Fruit fly (Drosophila melanogaster): Measurements from ENCODE around the gene CG32795.

CG32795 gene

dm6 chrX:2786553-2787118, 3.7 kb downstream of the CG32795 start (continued):
- TF ChIP-seq CG2199 (GFP tag; IDR thresholded peaks at IDR 0.05) = peak; percentile 76; the same call in 2 of the 3 replicates
- TF ChIP-seq B-H1 (GFP tag; IDR thresholded peaks at IDR 0.05) = peak; percentile 90
- peak; percentile 79 for TF ChIP-seq Mes4 (GFP tag; optimal IDR thresholded peaks at IDR 0.05)
- peak; percentile 97 for TF ChIP-seq Rfx (GFP tag; IDR thresholded peaks at IDR 0.05)
- peak; percentile 87 for TF ChIP-seq CG10209 (GFP tag; optimal IDR thresholded peaks at IDR 0.05)
- TF ChIP-seq fd3F (GFP tag; optimal IDR thresholded peaks at IDR 0.05) = peak; percentile 91
- TF ChIP-seq Gsc (GFP tag; IDR thresholded peaks at IDR 0.05) = peak; percentile 74
- peak; percentile 88 for TF ChIP-seq zfh2 (GFP tag; optimal IDR thresholded peaks at IDR 0.05)
- no peak for TF ChIP-seq HLHmδ (GFP tag; optimal IDR thresholded peaks at IDR 0.05)
- peak; percentile 81 for TF ChIP-seq vfl (GFP tag; optimal IDR thresholded peaks at IDR 0.05)
- peak; percentile 92 for TF ChIP-seq gem (tag; optimal IDR thresholded peaks at IDR 0.05)
- TF ChIP-seq cwo (GFP tag; optimal IDR thresholded peaks at IDR 0.05) = peak; percentile 84
- TF ChIP-seq rib (GFP tag; IDR thresholded peaks at IDR 0.05) = peak; percentile 88
- peak; percentile 79 for TF ChIP-seq Ssrp (tag; optimal IDR thresholded peaks at IDR 0.05)
- no peak for TF ChIP-seq pan (optimal IDR thresholded peaks at IDR 0.05)
- TF ChIP-seq pan (GFP tag; optimal IDR thresholded peaks at IDR 0.05 in 1 of 2, IDR thresholded peaks at IDR 0.05 in 1 of 2) = peak in 1 of 2 experiments; percentile 95
- TF ChIP-seq CG17612 (GFP tag; IDR thresholded peaks at IDR 0.05) = peak; percentile 86
- no peak for TF ChIP-seq vnd (GFP tag; IDR thresholded peaks at IDR 0.05; ENCODE audit: partially characterized antibody)
- peak; percentile 25 for TF ChIP-seq TFAM (GFP tag; optimal IDR thresholded peaks at IDR 0.05)
- no peak for TF ChIP-seq Stat92E (GFP tag; optimal IDR thresholded peaks at IDR 0.05)
- peak; percentile 58 for TF ChIP-seq wek (GFP tag; optimal IDR thresholded peaks at IDR 0.05)
- TF ChIP-seq CG14667 (GFP tag; IDR thresholded peaks at IDR 0.05) = peak; percentile 84
- peak; percentile 92 for TF ChIP-seq Mrtf (GFP tag; IDR thresholded peaks at IDR 0.05)
- peak; percentile 86 for TF ChIP-seq HLH54F (GFP tag; optimal IDR thresholded peaks at IDR 0.05)
- peak; percentile 73 for TF ChIP-seq pum (GFP tag; optimal IDR thresholded peaks at IDR 0.05)
- peak; percentile 75 for TF ChIP-seq CG4854 (GFP tag; optimal IDR thresholded peaks at IDR 0.05)
- TF ChIP-seq CG16815 (GFP tag; optimal IDR thresholded peaks at IDR 0.05) = peak; percentile 62
- TF ChIP-seq CG14710 (tag; optimal IDR thresholded peaks at IDR 0.05) = peak; percentile 60
- no peak for TF ChIP-seq ato (GFP tag; IDR thresholded peaks at IDR 0.05; ENCODE audit: partially characterized antibody)
- TF ChIP-seq lab (GFP tag; optimal IDR thresholded peaks at IDR 0.05) = peak; percentile 93
- TF ChIP-seq Optix (GFP tag; IDR thresholded peaks at IDR 0.05) = peak; percentile 68; the same call in 2 of the 3 replicates
- TF ChIP-seq CG31388 (GFP tag; optimal IDR thresholded peaks at IDR 0.05) = peak; percentile 67
- TF ChIP-seq Hmr (GFP tag; optimal IDR thresholded peaks at IDR 0.05) = peak; percentile 85
- TF ChIP-seq gce (GFP tag; IDR thresholded peaks at IDR 0.05) = peak; percentile 91
- no peak for TF ChIP-seq zen2 (GFP tag; IDR thresholded peaks at IDR 0.05; ENCODE audit: partially characterized antibody)
- peak; percentile 88 for TF ChIP-seq CG3281 (GFP tag; optimal IDR thresholded peaks at IDR 0.05)
- TF ChIP-seq dan (GFP tag; IDR thresholded peaks at IDR 0.05) = peak; percentile 54; the same call in 1 of the 2 replicates
- peak; percentile 86 for TF ChIP-seq CG9609 (GFP tag; optimal IDR thresholded peaks at IDR 0.05)
- peak; percentile 88 for TF ChIP-seq CG17328 (GFP tag; IDR thresholded peaks at IDR 0.05)
- peak; percentile 78 for TF ChIP-seq CG13123 (GFP tag; optimal IDR thresholded peaks at IDR 0.05)
- peak; percentile 58 for TF ChIP-seq CG6765 (GFP tag; optimal IDR thresholded peaks at IDR 0.05)
- no peak for TF ChIP-seq Kr (GFP tag; optimal IDR thresholded peaks at IDR 0.05)
- peak; percentile 83 for TF ChIP-seq CG12942 (GFP tag; optimal IDR thresholded peaks at IDR 0.05)
- TF ChIP-seq CG31441 (GFP tag; IDR thresholded peaks at IDR 0.05) = peak; percentile 71
- TF ChIP-seq Med (GFP tag) = peak; percentile 99
- peak; percentile 70 for TF ChIP-seq ab (GFP tag; optimal IDR thresholded peaks at IDR 0.05)
- peak in 1 of 2 experiments; percentile 48 for TF ChIP-seq Eip74EF (GFP tag; optimal IDR thresholded peaks at IDR 0.05)
- peak; percentile 89 for TF ChIP-seq CG4730 (GFP tag; IDR thresholded peaks at IDR 0.05)
- TF ChIP-seq CG8388 (GFP tag; optimal IDR thresholded peaks at IDR 0.05) = peak; percentile 76

Data from whole organism, embryonic.